Fruit fly (Drosophila melanogaster): ENCODE results near the gene Pmm2.
A peak's percentile ranks its signal among the peaks of the same experiment; 100 is the strongest.

Pmm2 gene

dm6 chr3L:12501249-12501648 lies 33.1 kb upstream of the Pmm2 start, which contains the start of the genes CG10638 and CG10681 (continued):
- TF ChIP-seq CG31627 (GFP tag; optimal IDR thresholded peaks at IDR 0.05) (peak; percentile 40), CG11294 (GFP tag; IDR thresholded peaks at IDR 0.05) (no peak), Smox (GFP tag; optimal IDR thresholded peaks at IDR 0.05) (no peak), Lpt (GFP tag; optimal IDR thresholded peaks at IDR 0.05) (no peak), CG11762 (GFP tag; optimal IDR thresholded peaks at IDR 0.05; ENCODE audit: insufficient read depth) (no peak), CG6163 (GFP tag; IDR thresholded peaks at IDR 0.05) (no peak), CG3032 (tag; optimal IDR thresholded peaks at IDR 0.05) (peak; percentile 35), fd59A (GFP tag; optimal IDR thresholded peaks at IDR 0.05) (no peak), esn (GFP tag; optimal IDR thresholded peaks at IDR 0.05) (peak; percentile 74), topi (GFP tag; optimal IDR thresholded peaks at IDR 0.05) (peak; percentile 59), fkh (GFP tag; optimal IDR thresholded peaks at IDR 0.05) (peak; percentile 65), Met (GFP tag; optimal IDR thresholded peaks at IDR 0.05) (no peak), CG9139 (GFP tag; optimal IDR thresholded peaks at IDR 0.05) (no peak), eg (GFP tag; IDR thresholded peaks at IDR 0.05) (no peak), CG6808 (GFP tag; optimal IDR thresholded peaks at IDR 0.05) (peak; percentile 4), Blimp-1 (GFP tag; optimal IDR thresholded peaks at IDR 0.05) (peak; percentile 8), Eip93F (GFP tag; optimal IDR thresholded peaks at IDR 0.05) (peak; percentile 36), ss (GFP tag; optimal IDR thresholded peaks at IDR 0.05) (no peak), CG6276 (GFP tag; optimal IDR thresholded peaks at IDR 0.05) (no peak), acj6 (GFP tag; optimal IDR thresholded peaks at IDR 0.05) (peak; percentile 52), CG16779 (tag; optimal IDR thresholded peaks at IDR 0.05) (no peak), vri (GFP tag; optimal IDR thresholded peaks at IDR 0.05) (peak; percentile 59)

DNA sequence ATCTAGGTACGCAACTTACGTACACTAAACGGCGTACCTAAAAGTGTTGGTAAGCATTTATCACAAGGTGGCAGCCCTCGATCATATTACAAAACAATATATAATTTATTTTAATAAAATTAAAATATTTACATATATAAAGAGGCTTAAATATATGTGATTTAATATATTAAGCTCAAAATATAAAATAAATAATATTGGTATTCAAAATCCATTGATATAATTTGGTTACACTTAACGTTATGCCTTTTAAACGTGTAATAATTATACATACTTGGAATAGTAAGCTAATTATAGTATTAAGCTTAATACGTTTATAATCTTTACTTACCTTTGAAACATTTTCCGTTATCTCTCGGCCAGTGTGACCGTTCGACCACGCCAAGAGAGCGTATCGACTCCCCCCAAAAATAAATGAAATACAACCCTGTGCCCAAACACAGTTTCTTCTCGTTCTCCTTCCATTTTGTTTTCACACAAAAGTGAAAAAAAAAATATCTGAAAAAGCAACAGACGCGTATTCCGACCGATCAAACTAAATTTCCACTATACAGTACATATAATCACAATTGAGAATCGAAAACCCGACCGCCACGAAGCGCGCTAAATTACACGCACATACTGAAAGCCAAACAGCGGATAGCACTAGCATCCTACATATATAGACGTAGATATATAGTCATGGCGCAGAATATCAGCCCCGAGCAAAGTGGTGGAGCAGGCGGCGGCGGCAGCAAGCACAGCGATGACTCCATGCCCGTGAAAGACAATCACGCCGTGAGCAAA lies 30.3 kb upstream of the Pmm2 start, which contains the start of the genes CG10646 and vih:
Gene CG10646, minus strand, starts transcription at position 30 of the 786 bp plus-strand sequence.
Gene vih, plus strand, starts transcription at position 428 of the 786 bp plus-strand sequence.
- TF ChIP-seq CG11762 (GFP tag; optimal IDR thresholded peaks at IDR 0.05; ENCODE audit: insufficient read depth) = peak; percentile 8
- peak; percentile 52 for TF ChIP-seq Eip93F (GFP tag; optimal IDR thresholded peaks at IDR 0.05)
- TF ChIP-seq CG6163 (GFP tag; IDR thresholded peaks at IDR 0.05) = 0 out of 3 replicates have a peak, but pooled peaks have one; percentile 18
- no peak for TF ChIP-seq topi (GFP tag; optimal IDR thresholded peaks at IDR 0.05)
- no peak for TF ChIP-seq acj6 (GFP tag; optimal IDR thresholded peaks at IDR 0.05)
- TF ChIP-seq CG9139 (GFP tag; optimal IDR thresholded peaks at IDR 0.05) = no peak
- peak; percentile 19 for TF ChIP-seq CG34406 (GFP tag; optimal IDR thresholded peaks at IDR 0.05)
- peak; percentile 45 for TF ChIP-seq fkh (GFP tag; optimal IDR thresholded peaks at IDR 0.05)
- TF ChIP-seq CG3919 (GFP tag; optimal IDR thresholded peaks at IDR 0.05) = peak; percentile 54
- TF ChIP-seq esn (GFP tag; optimal IDR thresholded peaks at IDR 0.05) = peak; percentile 54
- peak; percentile 31 for TF ChIP-seq CG31627 (GFP tag; optimal IDR thresholded peaks at IDR 0.05)
- TF ChIP-seq CG6792 (GFP tag; optimal IDR thresholded peaks at IDR 0.05) = peak; percentile 21
- TF ChIP-seq CG15336 (GFP tag; IDR thresholded peaks at IDR 0.05) = 0 out of 2 replicates have a peak, but pooled peaks have one; percentile 35
- peak; percentile 54 for TF ChIP-seq cyc (GFP tag; optimal IDR thresholded peaks at IDR 0.05)
- TF ChIP-seq CG1621 (tag; optimal IDR thresholded peaks at IDR 0.05) = peak; percentile 11
- peak; percentile 32; the same call in 1 of the 3 replicates for TF ChIP-seq CG8119 (GFP tag; IDR thresholded peaks at IDR 0.05)
- TF ChIP-seq Ets96B (tag; optimal IDR thresholded peaks at IDR 0.05) = peak; percentile 4
- TF ChIP-seq CG32006 (GFP tag; optimal IDR thresholded peaks at IDR 0.05) = no peak
- TF ChIP-seq CG3032 (tag; optimal IDR thresholded peaks at IDR 0.05) = peak; percentile 21

dm6 chr3L:12505990-12506389 lies 28.4 kb upstream of the Pmm2 start:
- TF ChIP-seq svp (GFP tag) = no peak

dm6 chr3L:12506963-12507552 lies 27.3 kb upstream of the Pmm2 start:
- TF ChIP-seq vri (GFP tag; optimal IDR thresholded peaks at IDR 0.05) = no peak
- no peak for TF ChIP-seq CG6808 (GFP tag; optimal IDR thresholded peaks at IDR 0.05)
- TF ChIP-seq Sox15 (GFP tag; optimal IDR thresholded peaks at IDR 0.05) = no peak
- TF ChIP-seq CG34406 (GFP tag; optimal IDR thresholded peaks at IDR 0.05) = no peak
- TF ChIP-seq fkh (GFP tag; optimal IDR thresholded peaks at IDR 0.05) = no peak
- TF ChIP-seq eg (GFP tag; IDR thresholded peaks at IDR 0.05) = no peak
- TF ChIP-seq Smox (GFP tag; optimal IDR thresholded peaks at IDR 0.05) = no peak
- TF ChIP-seq CG9139 (GFP tag; optimal IDR thresholded peaks at IDR 0.05) = no peak
- TF ChIP-seq Blimp-1 (GFP tag; optimal IDR thresholded peaks at IDR 0.05) = no peak
- no peak for TF ChIP-seq CG8319 (GFP tag; optimal IDR thresholded peaks at IDR 0.05)
- no peak for TF ChIP-seq CG6276 (GFP tag; optimal IDR thresholded peaks at IDR 0.05)
- no peak for TF ChIP-seq Eip93F (GFP tag; optimal IDR thresholded peaks at IDR 0.05)
- no peak for TF ChIP-seq net (GFP tag; optimal IDR thresholded peaks at IDR 0.05)
- no peak for TF ChIP-seq Eip75B (GFP tag; optimal IDR thresholded peaks at IDR 0.05)
- no peak for TF ChIP-seq Ets21C (GFP tag; optimal IDR thresholded peaks at IDR 0.05)

Data from whole organism, prepupa.